Worm (Caenorhabditis elegans): Measurements from ENCODE around the gene gei-6.

gei-6 gene

DNA sequence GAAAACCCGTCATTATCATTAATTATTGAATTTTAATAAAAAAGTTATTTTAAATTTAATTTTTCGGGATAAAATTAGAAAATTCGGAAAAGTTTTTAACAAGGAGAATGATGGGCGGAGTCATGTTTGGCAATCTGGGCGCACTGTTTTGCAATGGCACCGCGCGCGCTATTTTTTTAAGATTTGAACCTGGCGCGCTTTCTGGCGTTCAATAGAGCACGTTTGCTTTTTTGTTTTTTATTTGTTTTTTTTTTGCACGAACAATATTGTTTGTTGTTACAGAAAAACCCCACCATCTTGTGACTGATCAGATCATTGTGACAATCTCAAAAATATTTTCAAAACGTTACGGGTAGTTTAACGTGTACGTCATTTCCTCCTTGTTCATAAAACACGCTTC, 6.5 kb upstream of the gei-6 start, which contains the start of gene hyls-1 (continued):
- no peak for TF ChIP-seq nhr-120 (GFP tag; IDR thresholded peaks at IDR 0.05)
- TF ChIP-seq akir-1 (GFP tag; optimal IDR thresholded peaks at IDR 0.05), result no peak
- peak; percentile 70 for TF ChIP-seq hsf-1 (GFP tag; IDR thresholded peaks at IDR 0.05)
- TF ChIP-seq hrde-1 (tag; optimal IDR thresholded peaks at IDR 0.05; ENCODE audit: borderline replicate concordance), result no peak

DNA sequence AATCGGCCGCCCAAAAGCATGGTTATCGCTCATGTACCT, 6.3 kb upstream of the gei-6 start, which contains the start of gene hpo-9:
TSS of gene hpo-9 (minus strand) at position 37 of the 39 bp plus-strand sequence.
- TF ChIP-seq bed-1 (GFP tag; IDR thresholded peaks at IDR 0.05), result no peak
- TF ChIP-seq B0035.1 (tag; optimal IDR thresholded peaks at IDR 0.05), result no peak
- no peak for TF ChIP-seq die-1 (tag; optimal IDR thresholded peaks at IDR 0.05)
- TF ChIP-seq xnd-1 (tag; optimal IDR thresholded peaks at IDR 0.05), result no peak
- TF ChIP-seq snpc-4 (GFP tag; optimal IDR thresholded peaks at IDR 0.05), result no peak
- no peak for TF ChIP-seq snpc-4 (tag; optimal IDR thresholded peaks at IDR 0.05)
- TF ChIP-seq lin-26 (GFP tag; IDR thresholded peaks at IDR 0.05), result no peak

ce11 chrV:7236694-7237093, 6.0 kb upstream of the gei-6 start:
- TF ChIP-seq ceh-79 (tag; optimal IDR thresholded peaks at IDR 0.05) (no peak), let-526 (GFP tag; IDR thresholded peaks at IDR 0.05) (no peak)

- TF ChIP-seq D2030.7 (GFP tag; IDR thresholded peaks at IDR 0.05) (no peak), tbp1 (GFP tag; optimal IDR thresholded peaks at IDR 0.05) (no peak), atf-7 (tag; optimal IDR thresholded peaks at IDR 0.05) (no peak), let-526 (GFP tag; IDR thresholded peaks at IDR 0.05) (no peak), madf-10 (tag; optimal IDR thresholded peaks at IDR 0.05) (no peak), lin-35 (GFP tag; optimal IDR thresholded peaks at IDR 0.05) (no peak), F10E7.11 (tag; optimal IDR thresholded peaks at IDR 0.05) (no peak), nhr-27 (tag; optimal IDR thresholded peaks at IDR 0.05) (no peak), mes-4 (tag; optimal IDR thresholded peaks at IDR 0.05) (no peak), mel-28 (tag; optimal IDR thresholded peaks at IDR 0.05; ENCODE audit: borderline replicate concordance) (no peak), nhr-80 (tag; optimal IDR thresholded peaks at IDR 0.05) (no peak), F55B11.4 (tag; optimal IDR thresholded peaks at IDR 0.05; ENCODE audit: borderline replicate concordance, insufficient read depth) (no peak)
These were observed 4.1 kb upstream of the gei-6 start, which contains the start of gene C05C8.5 for ce11 chrV:7234726-7235125. Gene C05C8.5, minus strand, starts transcription at chrV:7234826.

ce11 chrV:7231524-7231923, 876 bp upstream of the gei-6 start:
- no peak for TF ChIP-seq rcor-1 (GFP tag; IDR thresholded peaks at IDR 0.05)
- TF ChIP-seq ztf-22 (GFP tag; optimal IDR thresholded peaks at IDR 0.05), result no peak
- TF ChIP-seq lin-26 (GFP tag; IDR thresholded peaks at IDR 0.05), result no peak
- no peak for TF ChIP-seq ztf-3 (GFP tag; optimal IDR thresholded peaks at IDR 0.05)
- no peak for TF ChIP-seq athp-1 (tag; optimal IDR thresholded peaks at IDR 0.05)
- no peak for TF ChIP-seq madf-6 (GFP tag; IDR thresholded peaks at IDR 0.05)
- TF ChIP-seq nhr-90 (tag; optimal IDR thresholded peaks at IDR 0.05), result no peak
- TF ChIP-seq ama-1 (optimal IDR thresholded peaks at IDR 0.05), result no peak
- no peak for TF ChIP-seq ama-1 (GFP tag; optimal IDR thresholded peaks at IDR 0.05)
- TF ChIP-seq ceh-58 (GFP tag; IDR thresholded peaks at IDR 0.05), result no peak
- no peak for TF ChIP-seq snpc-1.1 (tag; optimal IDR thresholded peaks at IDR 0.05; ENCODE audit: insufficient read depth)
- no peak for TF ChIP-seq C17E4.6 (GFP tag; IDR thresholded peaks at IDR 0.05)
- TF ChIP-seq xnd-1 (tag; optimal IDR thresholded peaks at IDR 0.05), result no peak
- TF ChIP-seq ekl-4 (GFP tag; IDR thresholded peaks at IDR 0.05), result no peak
- no peak for TF ChIP-seq C06A6.2 (GFP tag; conservative IDR thresholded peaks at IDR 0.05)

Measured in whole organism, young adult.